Worm (Caenorhabditis elegans) whole organism, young adult: ENCODE data around the gene F54F12.1.

ENCODE experiments used
- F33H1.4 ChIP-seq: fragments of 200-800 bp; sonication (Bioruptor generic); IDR thresholded peaks from 2 replicates; pipeline ENCODE4 v1.3.6; 2022; ENCODE audit warnings: missing genetic modification reagents, missing genetic modification characterization, missing compliant biosample characterization
- attf-6 ChIP-seq: fragments of 200-800 bp; sonication (Bioruptor generic); IDR thresholded peaks from 2 replicates; pipeline ENCODE4 v1.3.6; 2022; ENCODE audit warnings: missing genetic modification reagents, missing genetic modification characterization, missing compliant biosample characterization
- lin-26 ChIP-seq: fragments of 200-800 bp; sonication (Bioruptor generic); IDR thresholded peaks from 2 replicates; pipeline ENCODE4 v1.3.6; 2022; ENCODE audit warnings: missing genetic modification reagents, missing genetic modification characterization, missing compliant biosample characterization
- lsl-1 ChIP-seq: fragments of 200-800 bp; sonication (Bioruptor generic); optimal IDR thresholded peaks from 2 replicates; lab custom pipeline; 2018; ENCODE audit warnings: mild to moderate bottlenecking, missing genetic modification characterization, moderate library complexity, missing compliant biosample characterization
- snpc-4 ChIP-seq, 5 experiments: fragments of 150-350 bp in 1 of 5; sonication (generic microtip) in 4 of 5; optimal IDR thresholded peaks; 2 replicates each; lab custom pipeline; 2014 to 2018; ENCODE audit warnings: missing genetic modification characterization in 5 of 5, missing biosample characterization in 3 of 5, antibody characterized with exemption in 2 of 5, mild to moderate bottlenecking in 2 of 5, missing compliant biosample characterization in 2 of 5, missing genotype in 2 of 5, moderate library complexity in 2 of 5, missing genetic modification reagents in 1 of 5
- ztf-18 ChIP-seq: sonication (generic microtip); optimal IDR thresholded peaks from 2 replicates; lab custom pipeline; 2016; ENCODE audit warnings: missing genotype, mild to moderate bottlenecking, missing genetic modification characterization, missing compliant biosample characterization
- ztf-22 ChIP-seq: fragments of 200-800 bp; sonication (Bioruptor generic); optimal IDR thresholded peaks from 2 replicates; lab custom pipeline; 2018; ENCODE audit warnings: mild to moderate bottlenecking, missing genetic modification characterization, moderate library complexity, missing compliant biosample characterization

DNA sequence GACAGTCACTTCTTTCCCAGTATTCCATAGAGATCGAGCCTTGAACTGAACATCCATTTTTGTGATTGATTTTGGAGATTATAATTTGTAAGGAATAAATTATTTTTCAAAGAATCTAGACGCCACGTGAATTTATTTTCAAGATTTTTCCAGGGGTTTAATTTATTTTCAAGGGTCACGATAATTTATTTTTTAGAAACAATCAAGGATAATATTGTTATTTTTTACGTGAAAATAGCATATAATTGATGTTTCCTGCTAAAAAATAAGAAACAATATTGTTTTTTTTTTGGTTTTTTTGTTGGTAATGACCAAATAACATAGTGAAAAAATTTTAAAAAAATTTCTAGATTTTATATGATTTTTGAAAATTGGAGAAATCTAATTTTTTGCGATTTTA lies 25.6 kb downstream of the F54F12.1 start, which contains the start of gene F14F7.4:
- TF ChIP-seq F33H1.4 (GFP tag; lab: Robert Waterston, UW) = no peak
- TF ChIP-seq snpc-4 (GFP tag; optimal IDR thresholded peaks at IDR 0.05; lab: Kevin White, UChicago) = no peak
- TF ChIP-seq snpc-4 (tag; optimal IDR thresholded peaks at IDR 0.05; lab: Kevin White, UChicago) = no peak
- TF ChIP-seq ztf-22 (GFP tag; lab: Kevin White, UChicago) = no peak
- TF ChIP-seq lin-26 (GFP tag; lab: Robert Waterston, UW) = no peak
- TF ChIP-seq lsl-1 (GFP tag; lab: Kevin White, UChicago) = no peak
- no peak for TF ChIP-seq attf-6 (GFP tag; lab: Robert Waterston, UW)
- TF ChIP-seq ztf-18 (tag; lab: Kevin White, UChicago) = no peak
